Worm (Caenorhabditis elegans) whole organism, early embryonic: ENCODE data around the gene psf-1.
A peak's percentile ranks its signal among the peaks of the same experiment; 100 is the strongest.

Experiments used
- B0310.2 ChIP-seq: sonication (generic microtip); optimal IDR thresholded peaks from 2 replicates; lab custom pipeline; 2016; ENCODE audit warnings: mild to moderate bottlenecking, missing genetic modification characterization, missing compliant biosample characterization
- F13C5.2 ChIP-seq: sonication (generic microtip); optimal IDR thresholded peaks from 2 replicates; lab custom pipeline; 2017; ENCODE audit warnings: mild to moderate bottlenecking, missing genetic modification characterization, inconsistent platforms, missing compliant biosample characterization
- aly-1 ChIP-seq: sonication (generic microtip); optimal IDR thresholded peaks from 2 replicates; lab custom pipeline; 2016; ENCODE audit warnings: missing genetic modification characterization, missing compliant biosample characterization
- ama-1 ChIP-seq: fragments of 150-350 bp; optimal IDR thresholded peaks from 2 replicates; lab custom pipeline; 2014
- ceh-13 ChIP-seq: fragments of 200-800 bp; sonication (Bioruptor generic); optimal IDR thresholded peaks from 2 replicates; lab custom pipeline; 2018; ENCODE audit warnings: mild to moderate bottlenecking, missing genetic modification characterization, missing compliant biosample characterization
- ceh-36 ChIP-seq: sonication (generic microtip); optimal IDR thresholded peaks from 2 replicates; lab custom pipeline; 2016; ENCODE audit warnings: missing genetic modification characterization, inconsistent platforms, missing compliant biosample characterization
- ets-7 ChIP-seq: sonication (generic microtip); optimal IDR thresholded peaks from 2 replicates; lab custom pipeline; 2016; ENCODE audit warnings: missing genotype, missing genetic modification characterization, missing compliant biosample characterization
- flt-1 ChIP-seq: fragments of 200-800 bp; sonication (Bioruptor generic); IDR thresholded peaks from 2 replicates; pipeline ENCODE4 v1.3.6; 2022; ENCODE audit warnings: missing genetic modification characterization, missing compliant biosample characterization
- hmbx-1 ChIP-seq: sonication (generic microtip); optimal IDR thresholded peaks from 2 replicates; lab custom pipeline; 2016; ENCODE audit warnings: mild to moderate bottlenecking, missing genetic modification characterization, missing compliant biosample characterization
- hmg-4 ChIP-seq: fragments of 200-800 bp; sonication (Bioruptor generic); optimal IDR thresholded peaks from 2 replicates; lab custom pipeline; 2018; ENCODE audit warnings: mild to moderate bottlenecking, missing genetic modification characterization, missing compliant biosample characterization
- hnd-1 ChIP-seq: sonication (generic microtip); optimal IDR thresholded peaks from 2 replicates; lab custom pipeline; 2016; ENCODE audit warnings: missing genetic modification characterization, missing compliant biosample characterization
- pes-1 ChIP-seq: fragments of 200-800 bp; sonication (Bioruptor generic); IDR thresholded peaks from 2 replicates; pipeline ENCODE4 v1.3.6; 2022; ENCODE audit warnings: missing genetic modification reagents, missing genetic modification characterization, missing compliant biosample characterization
- scrt-1 ChIP-seq: fragments of 200-800 bp; sonication (Bioruptor generic); IDR thresholded peaks from 2 replicates; pipeline ENCODE4 v1.3.6; 2022; ENCODE audit warnings: missing genetic modification characterization, missing compliant biosample characterization
- sea-1 ChIP-seq: fragments of 200-800 bp; sonication (Bioruptor generic); conservative IDR thresholded peaks from 2 replicates; pipeline ENCODE4 v1.3.6; 2022; ENCODE audit warnings: missing genetic modification characterization, missing compliant biosample characterization
- tbx-11 ChIP-seq: fragments of 200-800 bp; sonication (Bioruptor generic); IDR thresholded peaks from 2 replicates; pipeline ENCODE4 v1.3.6; 2022; ENCODE audit warnings: missing genetic modification characterization, missing compliant biosample characterization
- tbx-37 ChIP-seq: fragments of 200-800 bp; sonication (Bioruptor generic); conservative IDR thresholded peaks from 2 replicates; pipeline ENCODE4 v1.3.6; 2022; ENCODE audit warnings: missing genetic modification reagents, missing genetic modification characterization, missing compliant biosample characterization
- tra-4 ChIP-seq: sonication (generic microtip); optimal IDR thresholded peaks from 2 replicates; lab custom pipeline; 2017; ENCODE audit warnings: missing genetic modification characterization, missing compliant biosample characterization

Gene psf-1

DNA sequence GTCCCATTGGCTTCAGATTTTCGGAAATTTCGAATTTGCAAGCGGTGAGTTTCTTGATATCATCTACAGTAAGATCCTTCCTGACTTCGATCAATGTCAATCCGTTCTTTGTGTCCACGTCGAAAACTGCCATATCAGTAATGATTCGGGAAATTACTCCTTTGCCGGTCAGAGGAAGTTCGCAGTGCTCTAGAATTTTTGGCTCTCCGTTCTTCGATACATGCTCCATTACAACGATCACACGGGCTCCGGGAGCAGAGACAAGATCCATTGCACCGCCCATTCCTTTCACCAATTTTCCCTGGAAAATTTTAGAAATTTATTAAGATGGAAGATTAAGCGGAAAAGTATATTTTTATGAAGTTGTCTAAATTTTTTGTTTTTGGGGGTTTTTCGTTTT is 33.9 kb upstream of the psf-1 start:
- TF ChIP-seq tbx-11 (no peak), aly-1 (tag; lab: Kevin White, UChicago) (no peak), B0310.2 (tag; lab: Kevin White, UChicago) (no peak), ama-1 (no peak), hmg-4 (no peak), ceh-36 (tag; lab: Kevin White, UChicago) (no peak), F13C5.2 (tag; lab: Kevin White, UChicago) (no peak), hmbx-1 (tag; lab: Kevin White, UChicago) (no peak), ceh-13 (GFP tag; lab: Kevin White, UChicago) (no peak), flt-1 (GFP tag; lab: Robert Waterston, UW) (no peak), hnd-1 (tag; lab: Kevin White, UChicago) (no peak), tra-4 (tag; lab: Kevin White, UChicago) (no peak), ets-7 (tag; lab: Kevin White, UChicago) (no peak), pes-1 (GFP tag; lab: Robert Waterston, UW) (no peak), tbx-37 (GFP tag; lab: Robert Waterston, UW) (no peak), scrt-1 (GFP tag; lab: Robert Waterston, UW) (no peak)

DNA sequence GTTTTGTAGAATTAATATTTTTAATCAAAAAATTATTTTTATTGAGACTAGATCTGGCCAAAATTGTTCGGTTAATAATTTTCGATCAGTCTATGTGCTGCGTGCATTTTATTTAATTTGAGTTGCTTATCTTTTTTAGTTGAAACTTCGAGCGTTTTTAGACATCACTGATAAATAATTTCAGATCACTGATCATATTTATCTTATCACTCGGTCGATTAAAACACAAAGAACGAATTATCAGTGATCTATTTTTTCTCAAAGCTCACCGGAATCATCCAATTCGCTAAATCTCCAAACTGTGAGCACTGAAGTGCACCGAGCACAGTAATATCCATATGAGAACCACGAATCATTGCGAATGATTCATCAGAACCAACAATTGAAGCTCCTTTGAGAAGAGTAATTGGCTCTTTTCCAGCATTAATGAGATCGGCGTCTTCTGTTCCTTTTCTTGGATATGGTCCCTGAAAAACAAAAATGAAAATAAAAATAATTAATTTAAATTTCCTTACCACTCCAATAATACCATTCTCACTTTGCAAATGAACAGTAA is 33.4 kb upstream of the psf-1 start:
- TF ChIP-seq B0310.2 (tag; lab: Kevin White, UChicago), result no peak
- TF ChIP-seq ama-1, result no peak
- TF ChIP-seq hnd-1 (tag; lab: Kevin White, UChicago), result no peak
- no peak for TF ChIP-seq hmg-4
- TF ChIP-seq tra-4 (tag; lab: Kevin White, UChicago), result no peak
- TF ChIP-seq ceh-13 (GFP tag; lab: Kevin White, UChicago), result no peak

DNA sequence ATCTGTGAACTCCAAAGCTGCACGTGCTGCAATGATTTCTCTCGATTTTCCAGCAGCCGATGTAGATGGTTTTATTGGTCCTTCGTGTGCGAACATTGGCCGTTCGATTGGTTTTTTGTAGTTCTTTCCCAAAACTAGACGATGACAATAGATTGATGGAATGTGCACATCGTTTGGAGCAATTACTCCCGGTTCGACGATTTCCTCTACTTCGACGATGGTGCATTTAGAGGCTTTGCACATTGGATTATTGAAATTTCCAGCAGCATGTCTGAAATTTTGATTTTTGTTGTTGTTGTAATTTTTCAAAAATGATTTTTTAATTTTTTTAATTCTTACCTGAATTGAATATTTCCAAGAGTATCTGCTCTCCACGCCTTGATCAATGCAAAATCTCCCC is 32.8 kb upstream of the psf-1 start:
- TF ChIP-seq sea-1, result no peak

DNA sequence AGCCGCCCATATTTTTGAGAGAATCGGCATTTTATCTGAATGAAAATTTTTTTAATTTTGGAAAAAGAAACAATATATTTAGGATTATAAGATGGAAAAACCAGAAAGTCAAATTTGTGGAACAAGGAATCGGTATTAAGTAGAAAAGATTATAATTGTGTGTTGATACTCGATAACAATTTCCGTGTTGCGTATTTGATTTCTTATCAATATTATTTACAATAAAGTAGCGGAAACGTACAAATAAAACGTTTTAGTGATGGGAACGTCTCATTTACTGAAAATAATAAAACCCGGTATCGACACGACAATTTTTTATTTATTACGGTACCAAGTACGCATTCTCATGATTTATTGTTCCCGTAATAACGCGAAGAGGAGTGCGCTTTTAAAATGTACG is 31.6 kb upstream of the psf-1 start, which contains the start of gene C05C10.3:
C05C10.3 (minus strand) TSS at position 35 of the 400 bp plus-strand sequence.
- no peak for TF ChIP-seq ceh-13 (GFP tag; lab: Kevin White, UChicago)
- TF ChIP-seq ets-7 (tag; lab: Kevin White, UChicago), result no peak
- no peak for TF ChIP-seq hnd-1 (tag; lab: Kevin White, UChicago)
- TF ChIP-seq sea-1, result no peak
- no peak for TF ChIP-seq B0310.2 (tag; lab: Kevin White, UChicago)
- TF ChIP-seq tbx-11, result no peak
- TF ChIP-seq scrt-1 (GFP tag; lab: Robert Waterston, UW), result no peak
- TF ChIP-seq ceh-36 (tag; lab: Kevin White, UChicago), result no peak
- TF ChIP-seq F13C5.2 (tag; lab: Kevin White, UChicago), result no peak

ce11 chrII:9937611-9938010 is 30.9 kb upstream of the psf-1 start:
- no peak for TF ChIP-seq tbx-37 (GFP tag; lab: Robert Waterston, UW)
- TF ChIP-seq hmg-4, result no peak
- TF ChIP-seq tra-4 (tag; lab: Kevin White, UChicago), result no peak
- no peak for TF ChIP-seq hmbx-1 (tag; lab: Kevin White, UChicago)
- TF ChIP-seq tbx-11, result no peak
- TF ChIP-seq scrt-1 (GFP tag; lab: Robert Waterston, UW), result no peak
- no peak for TF ChIP-seq hnd-1 (tag; lab: Kevin White, UChicago)
- TF ChIP-seq ceh-36 (tag; lab: Kevin White, UChicago), result no peak
- no peak for TF ChIP-seq sea-1
- TF ChIP-seq F13C5.2 (tag; lab: Kevin White, UChicago), result no peak

- TF ChIP-seq F13C5.2 (tag; lab: Kevin White, UChicago) (no peak), scrt-1 (GFP tag; lab: Robert Waterston, UW) (no peak), ceh-36 (tag; lab: Kevin White, UChicago) (no peak), tra-4 (tag; lab: Kevin White, UChicago) (no peak), ceh-13 (GFP tag; lab: Kevin White, UChicago) (no peak), hnd-1 (tag; lab: Kevin White, UChicago) (no peak), hmbx-1 (tag; lab: Kevin White, UChicago) (no peak), tbx-37 (GFP tag; lab: Robert Waterston, UW) (no peak), ets-7 (tag; lab: Kevin White, UChicago) (no peak), hmg-4 (no peak), ama-1 (no peak), aly-1 (tag; lab: Kevin White, UChicago) (no peak), tbx-11 (no peak), sea-1 (no peak), pes-1 (GFP tag; lab: Robert Waterston, UW) (no peak), flt-1 (GFP tag; lab: Robert Waterston, UW) (no peak), B0310.2 (tag; lab: Kevin White, UChicago) (no peak)
These were observed 29.6 kb upstream of the psf-1 start, which contains the start of the genes C05C10.7 and C05C10.5 for ce11 chrII:9938877-9939276. TSS of gene C05C10.7 (minus strand) at chrII:9938971. TSS of gene C05C10.5 (plus strand) at chrII:9939040.

- TF ChIP-seq ceh-13 (GFP tag; lab: Kevin White, UChicago), result no peak
- TF ChIP-seq flt-1 (GFP tag; lab: Robert Waterston, UW), result peak; percentile 47; the same call in 1 of the 2 replicates
- TF ChIP-seq ceh-36 (tag; lab: Kevin White, UChicago), result no peak
- peak; percentile 57 for TF ChIP-seq F13C5.2 (tag; lab: Kevin White, UChicago)
- peak; percentile 87 for TF ChIP-seq tbx-37 (GFP tag; lab: Robert Waterston, UW)
- TF ChIP-seq tbx-11, result no peak
These were observed 28.0 kb upstream of the psf-1 start, which contains the start of gene ufd-3 for ce11 chrII:9940430-9940829. TSS of gene ufd-3 (plus strand) at chrII:9940753.

- no peak for TF ChIP-seq ceh-13 (GFP tag; lab: Kevin White, UChicago)
- TF ChIP-seq pes-1 (GFP tag; lab: Robert Waterston, UW), result no peak
These were observed 25.2 kb upstream of the psf-1 start for ce11 chrII:9943246-9943645.
